Worm (Caenorhabditis elegans) whole organism, L4 larva: Measurements from ENCODE around the gene Y22D7AR.7.
A peak's percentile ranks its signal among the peaks of the same experiment; 100 is the strongest.

Experiments used
- F26F4.8 ChIP-seq: fragments of 200-800 bp; sonication (Bioruptor generic); conservative IDR thresholded peaks from 2 replicates; pipeline ENCODE4 v1.3.6; 2022; ENCODE audit warnings: missing genetic modification characterization, missing compliant biosample characterization
- F44E2.7 ChIP-seq: fragments of 200-800 bp; sonication (Bioruptor generic); IDR thresholded peaks from 2 replicates; pipeline ENCODE4 v2.1.2; 2022; ENCODE audit warnings: missing genetic modification characterization, missing compliant biosample characterization
- F49E8.2 ChIP-seq: sonication (generic microtip); optimal IDR thresholded peaks from 2 replicates; lab custom pipeline; 2016; ENCODE audit warnings: missing compliant biosample characterization, mild to moderate bottlenecking, missing genetic modification characterization, borderline replicate concordance
- T26A8.4 ChIP-seq: fragments of 200-800 bp; sonication (Bioruptor generic); IDR thresholded peaks from 2 replicates; pipeline ENCODE4 v1.3.6; 2022; ENCODE audit warnings: missing genetic modification characterization, missing compliant biosample characterization
- Y105C5A.15 ChIP-seq: fragments of 200-800 bp; sonication (Bioruptor generic); IDR thresholded peaks from 2 replicates; pipeline ENCODE4 v1.3.6; 2022; ENCODE audit warnings: missing genetic modification characterization, missing compliant biosample characterization
- Y48G9A.11 ChIP-seq: fragments of 200-800 bp; sonication (Bioruptor generic); IDR thresholded peaks from 2 replicates; pipeline ENCODE4 v1.3.6; 2022; ENCODE audit warnings: missing genetic modification reagents, missing genetic modification characterization, missing compliant biosample characterization
- Y75B8A.6 ChIP-seq: fragments of 200-800 bp; sonication (Bioruptor generic); IDR thresholded peaks from 2 replicates; pipeline ENCODE4 v1.3.6; 2022; ENCODE audit warnings: missing genetic modification reagents, missing genetic modification characterization, missing compliant biosample characterization
- ZK337.2 ChIP-seq: fragments of 200-800 bp; sonication (Bioruptor generic); IDR thresholded peaks from 2 replicates; pipeline ENCODE4 v1.3.6; 2022; ENCODE audit warnings: missing genetic modification reagents, missing genetic modification characterization, missing compliant biosample characterization
- aha-1 ChIP-seq: fragments of 150-350 bp; peaks from one replicate; lab custom pipeline; 2014; ENCODE audit warnings: missing biosample characterization, missing genetic modification characterization
- ama-1 ChIP-seq: fragments of 150-350 bp; optimal IDR thresholded peaks from 2 replicates; lab custom pipeline; 2014; ENCODE audit warnings: inconsistent platforms, mixed read lengths
- ceh-20 ChIP-seq: fragments of 200-800 bp; sonication (Bioruptor generic); IDR thresholded peaks from 2 replicates; pipeline ENCODE4 v1.3.6; 2022; ENCODE audit warnings: missing genetic modification reagents, missing genetic modification characterization, missing compliant biosample characterization
- ces-1 ChIP-seq: fragments of 150-350 bp; sonication (generic microtip); optimal IDR thresholded peaks from 4 replicates; lab custom pipeline; 2014; ENCODE audit warnings: missing biosample characterization, missing genetic modification reagents, missing genetic modification characterization
- cey-2 ChIP-seq: sonication (generic microtip); optimal IDR thresholded peaks from 3 replicates; lab custom pipeline; 2017; ENCODE audit warnings: missing genetic modification characterization, mild to moderate bottlenecking, missing compliant biosample characterization, antibody characterized with exemption, borderline replicate concordance; ENCODE audit not compliant: insufficient read depth
- ctbp-1 ChIP-seq: fragments of 200-800 bp; sonication (Bioruptor generic); IDR thresholded peaks from 2 replicates; pipeline ENCODE4 v1.3.6; 2022; ENCODE audit warnings: missing genetic modification reagents, missing genetic modification characterization, missing compliant biosample characterization
- daf-8 ChIP-seq: fragments of 200-800 bp; sonication (Bioruptor generic); IDR thresholded peaks from 2 replicates; pipeline ENCODE4 v1.3.6; 2022; ENCODE audit warnings: missing genetic modification characterization, missing compliant biosample characterization
- dmd-6 ChIP-seq: fragments of 200-800 bp; sonication (Bioruptor generic); IDR thresholded peaks from 2 replicates; pipeline ENCODE4 v1.3.6; 2022; ENCODE audit warnings: missing genetic modification reagents, missing genetic modification characterization, missing compliant biosample characterization
- dmd-8 ChIP-seq: fragments of 200-800 bp; sonication (Bioruptor generic); IDR thresholded peaks from 2 replicates; pipeline ENCODE4 v1.3.6; 2022; ENCODE audit warnings: missing genetic modification characterization, missing compliant biosample characterization
- duxl-1 ChIP-seq: sonication (generic microtip); optimal IDR thresholded peaks from 2 replicates; lab custom pipeline; 2016; ENCODE audit warnings: mild to moderate bottlenecking, missing genetic modification characterization, moderate library complexity, missing compliant biosample characterization; ENCODE audit not compliant: poor library complexity
- fkh-10 ChIP-seq: fragments of 150-350 bp; optimal IDR thresholded peaks from 2 replicates; lab custom pipeline; 2014; ENCODE audit warnings: missing biosample characterization, missing genetic modification reagents, missing genetic modification characterization
- hlh-30 ChIP-seq: sonication (generic microtip); optimal IDR thresholded peaks from 2 replicates; lab custom pipeline; 2017; ENCODE audit warnings: antibody characterized with exemption, mild to moderate bottlenecking, missing genetic modification characterization, missing compliant biosample characterization; ENCODE audit not compliant: insufficient read depth
- lim-7 ChIP-seq: fragments of 200-800 bp; sonication (Bioruptor generic); IDR thresholded peaks from 2 replicates; pipeline ENCODE4 v1.3.6; 2022; ENCODE audit warnings: missing genetic modification characterization, missing compliant biosample characterization
- lsy-2 ChIP-seq, 2 experiments: fragments of 150-350 bp in 1 of 2; sonication (generic microtip) in 1 of 2; optimal IDR thresholded peaks; 2 replicates each; lab custom pipeline; 2014 to 2017; ENCODE audit warnings: missing biosample characterization in 2 of 2, missing genetic modification characterization in 2 of 2
- mep-1 ChIP-seq: fragments of 150-350 bp; sonication (generic microtip); optimal IDR thresholded peaks from 3 replicates; lab custom pipeline; 2014; ENCODE audit warnings: missing biosample characterization, missing genetic modification characterization
- mes-2 ChIP-seq: sonication (generic microtip); optimal IDR thresholded peaks from 2 replicates; lab custom pipeline; 2016; ENCODE audit warnings: missing genotype, mild to moderate bottlenecking, missing genetic modification characterization, missing compliant biosample characterization; ENCODE audit not compliant: poor library complexity, severe bottlenecking
- nhr-10 ChIP-seq: fragments of 150-350 bp; optimal IDR thresholded peaks from 2 replicates; lab custom pipeline; 2014; ENCODE audit warnings: missing biosample characterization, missing genetic modification characterization
- nhr-237 ChIP-seq: sonication (generic microtip); optimal IDR thresholded peaks from 2 replicates; lab custom pipeline; 2017; ENCODE audit warnings: missing biosample characterization, missing genetic modification characterization
- nhr-25 ChIP-seq: sonication (generic microtip); optimal IDR thresholded peaks from 2 replicates; lab custom pipeline; 2017; ENCODE audit warnings: missing genetic modification characterization, mild to moderate bottlenecking, missing compliant biosample characterization, antibody characterized with exemption, moderate library complexity, borderline replicate concordance; ENCODE audit not compliant: insufficient read depth
- nhr-41 ChIP-seq: fragments of 200-800 bp; sonication (Bioruptor generic); IDR thresholded peaks from 2 replicates; pipeline ENCODE4 v1.3.6; 2022; ENCODE audit warnings: missing genetic modification reagents, missing genetic modification characterization, missing compliant biosample characterization
- pqm-1 ChIP-seq: sonication (generic microtip); optimal IDR thresholded peaks from 2 replicates; lab custom pipeline; 2017; ENCODE audit warnings: missing biosample characterization, missing genetic modification characterization
- saeg-2 ChIP-seq: fragments of 200-800 bp; sonication (Bioruptor generic); IDR thresholded peaks from 2 replicates; pipeline ENCODE4 v1.3.6; 2022; ENCODE audit warnings: missing genetic modification reagents, missing genetic modification characterization, missing compliant biosample characterization
- sdz-12 ChIP-seq: fragments of 200-800 bp; sonication (Bioruptor generic); optimal IDR thresholded peaks from 2 replicates; lab custom pipeline; 2018; ENCODE audit warnings: mild to moderate bottlenecking, missing genetic modification characterization, missing compliant biosample characterization
- set-16 ChIP-seq: fragments of 200-800 bp; sonication (Bioruptor generic); IDR thresholded peaks from 2 replicates; pipeline ENCODE4 v1.3.6; 2022; ENCODE audit warnings: missing genetic modification reagents, missing genetic modification characterization, missing compliant biosample characterization
- skn-1 ChIP-seq: fragments of 150-350 bp; optimal IDR thresholded peaks from 2 replicates; lab custom pipeline; 2014; ENCODE audit warnings: missing biosample characterization, missing genetic modification characterization
- spr-1 ChIP-seq: sonication (generic microtip); optimal IDR thresholded peaks from 2 replicates; lab custom pipeline; 2016; ENCODE audit warnings: mild to moderate bottlenecking, missing genetic modification characterization, missing compliant biosample characterization
- spr-3 ChIP-seq: fragments of 200-800 bp; sonication (Bioruptor generic); optimal IDR thresholded peaks from 2 replicates; lab custom pipeline; 2018; ENCODE audit warnings: mild to moderate bottlenecking, missing genetic modification characterization, missing compliant biosample characterization
- unc-62 ChIP-seq, 3 experiments: fragments of 150-350 bp in 1 of 3; sonication (generic microtip); optimal IDR thresholded peaks in 2 of 3; peaks in 1 of 3; 1 replicate in 1 of 3; 2 replicates in 2 of 3; lab custom pipeline; 2014 to 2017; ENCODE audit warnings: missing biosample characterization in 3 of 3, missing genetic modification characterization in 3 of 3, missing genetic modification reagents in 3 of 3, missing genotype in 1 of 3
- zfp-3 ChIP-seq: fragments of 200-800 bp; sonication (Bioruptor generic); conservative IDR thresholded peaks from 2 replicates; pipeline ENCODE4 v1.3.6; 2022; ENCODE audit warnings: missing genetic modification reagents, missing genetic modification characterization, missing compliant biosample characterization

Y22D7AR.7 gene

DNA sequence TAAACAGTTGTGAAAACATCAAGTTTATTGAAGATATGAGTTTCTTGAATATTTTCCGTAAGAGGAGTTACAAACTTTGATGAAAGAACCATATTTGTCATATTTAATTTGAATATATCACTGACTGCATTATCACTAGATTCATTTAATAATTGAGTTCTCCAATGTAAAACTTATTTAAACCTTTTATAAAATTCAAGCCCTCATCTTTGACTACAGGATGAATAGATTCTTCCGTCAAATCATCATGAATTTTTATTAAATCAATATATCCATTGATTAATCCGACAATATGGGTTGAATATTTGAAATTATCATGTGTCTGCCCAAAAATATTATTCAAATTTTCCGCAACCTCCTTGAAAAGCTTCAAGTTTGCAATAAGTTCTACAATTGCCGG lies at the start of gene Y22D7AR.7:
Y22D7AR.7 (minus strand) TSS at position 101 of the 400 bp plus-strand sequence.
- no peak for TF ChIP-seq Y48G9A.11 (GFP tag; lab: Robert Waterston, UW)
- no peak for TF ChIP-seq spr-3 (GFP tag; lab: Kevin White, UChicago)
- no peak for TF ChIP-seq dmd-8 (GFP tag; lab: Robert Waterston, UW)
- no peak for TF ChIP-seq Y75B8A.6 (GFP tag; lab: Robert Waterston, UW)
- TF ChIP-seq zfp-3 (GFP tag; lab: Robert Waterston, UW) = no peak
- no peak for TF ChIP-seq nhr-10 (tag; lab: Kevin White, UChicago)
- TF ChIP-seq mep-1 (tag; lab: Kevin White, UChicago) = no peak
- no peak for TF ChIP-seq pqm-1 (tag; lab: Kevin White, UChicago)
- no peak for TF ChIP-seq spr-1
- no peak for TF ChIP-seq F49E8.2 (tag; lab: Kevin White, UChicago)
- no peak for TF ChIP-seq ama-1 (lab: Kevin White, UChicago)
- no peak for TF ChIP-seq ctbp-1
- TF ChIP-seq duxl-1 = no peak
- TF ChIP-seq saeg-2 (GFP tag; lab: Robert Waterston, UW) = no peak

DNA sequence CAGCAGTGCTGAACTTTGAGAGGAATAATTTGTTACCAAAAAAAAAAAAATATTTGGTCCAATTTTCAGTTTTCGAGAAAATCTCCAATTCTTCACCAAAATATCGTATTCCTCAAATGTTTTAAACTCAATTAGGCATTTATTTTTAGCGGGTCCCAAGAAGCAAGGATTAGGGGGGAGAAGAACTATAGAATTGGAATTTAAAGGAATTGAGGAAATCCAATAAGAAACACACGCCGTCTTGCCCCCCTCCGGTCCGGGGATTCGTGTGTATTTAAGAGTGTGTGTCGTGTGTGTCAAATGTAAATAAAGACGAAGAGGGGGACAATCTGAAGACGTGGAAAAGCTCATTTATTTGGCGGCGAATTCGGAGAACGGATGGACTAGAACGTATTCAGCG lies 45.5 kb upstream of the Y22D7AR.7 start:
- peak in 1 of 2 experiments; percentile 6 for TF ChIP-seq unc-62 (GFP tag; optimal IDR thresholded peaks at IDR 0.05 in 1 of 2; lab: Kevin White, UChicago)
- TF ChIP-seq unc-62 (tag; optimal IDR thresholded peaks at IDR 0.05; lab: Kevin White, UChicago) = no peak
- no peak for TF ChIP-seq nhr-237 (tag; lab: Kevin White, UChicago)
- TF ChIP-seq fkh-10 (GFP tag; lab: Kevin White, UChicago) = peak; percentile 31

DNA sequence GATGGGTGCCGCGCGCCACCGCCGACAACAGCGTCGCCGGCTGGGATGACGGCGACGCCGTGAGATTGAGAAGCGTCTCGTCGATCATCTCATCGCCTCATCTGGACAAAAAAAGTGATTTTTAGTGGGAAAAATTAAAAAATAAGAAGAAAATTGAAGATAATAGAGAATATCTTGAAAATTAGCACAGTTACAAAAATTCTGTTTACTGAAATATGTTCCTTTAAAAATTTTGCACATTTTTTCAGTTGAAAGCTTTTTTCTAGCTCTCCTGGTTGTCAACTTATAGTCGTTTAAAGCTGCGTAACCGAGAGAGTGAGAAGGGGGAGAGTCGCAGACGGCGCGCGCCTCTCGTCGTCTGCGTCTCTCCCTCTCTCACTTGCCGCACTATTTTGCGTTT lies 45.1 kb upstream of the Y22D7AR.7 start, which contains the start of gene ser-4:
ser-4 (minus strand) TSS at position 101 of the 400 bp plus-strand sequence.
- TF ChIP-seq set-16 (peak; percentile 28; the same call in 1 of the 2 replicates), nhr-41 (GFP tag; lab: Robert Waterston, UW) (no peak)

DNA sequence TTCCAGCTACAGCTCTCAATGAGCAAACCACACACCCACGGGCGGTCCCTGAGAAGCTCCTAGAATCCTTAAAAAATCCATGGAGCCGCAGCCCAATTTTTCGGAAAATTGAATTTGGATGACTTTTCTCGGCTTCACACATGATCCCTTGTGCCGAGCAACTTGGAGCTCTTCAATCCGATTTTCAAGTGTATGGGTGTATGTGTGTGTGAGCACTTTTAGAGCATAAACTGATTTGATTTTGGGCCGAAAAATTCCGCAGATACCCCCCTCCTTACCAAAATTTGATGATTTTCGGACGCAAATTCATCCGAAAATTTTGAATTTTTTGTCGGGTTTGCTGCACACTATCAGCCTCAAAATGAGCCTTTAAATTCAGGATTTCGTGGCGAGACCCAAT lies 44.0 kb upstream of the Y22D7AR.7 start:
- TF ChIP-seq ces-1 (GFP tag; lab: Kevin White, UChicago) (peak; percentile 80), lim-7 (GFP tag; lab: Robert Waterston, UW) (no peak), skn-1 (tag; lab: Kevin White, UChicago) (no peak), lsy-2 (tag; optimal IDR thresholded peaks at IDR 0.05; lab: Kevin White, UChicago) (no peak), aha-1 (tag; lab: Kevin White, UChicago) (peak; percentile 70), daf-8 (no peak), fkh-10 (GFP tag; lab: Kevin White, UChicago) (peak; percentile 80), hlh-30 (no peak)

DNA sequence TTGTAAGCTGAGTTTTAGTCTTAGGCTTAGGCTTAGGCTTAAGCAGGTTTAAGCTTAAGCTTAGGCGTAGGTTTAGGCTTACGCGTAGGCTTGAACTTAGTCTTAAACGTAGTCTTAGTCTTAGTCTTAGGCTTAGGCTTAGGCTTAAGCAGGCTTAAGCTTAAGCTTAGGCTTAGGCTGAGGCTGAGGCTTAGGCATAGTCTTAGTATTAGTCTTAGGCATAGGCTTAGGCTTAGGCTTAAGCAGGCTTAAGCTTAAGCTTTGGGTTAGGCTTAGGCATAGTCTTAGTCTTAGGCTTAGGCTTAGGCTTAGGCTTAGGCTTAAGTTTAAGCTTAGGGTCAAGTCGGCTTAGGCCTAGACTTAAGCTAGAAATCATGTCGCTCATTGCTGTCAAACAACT lies 30.9 kb upstream of the Y22D7AR.7 start:
- TF ChIP-seq sdz-12 (GFP tag; lab: Kevin White, UChicago) (no peak), F26F4.8 (no peak), cey-2 (no peak), dmd-6 (GFP tag; lab: Robert Waterston, UW) (no peak), nhr-25 (tag; lab: Kevin White, UChicago) (no peak), Y105C5A.15 (no peak), ZK337.2 (GFP tag; lab: Robert Waterston, UW) (no peak), F49E8.2 (tag; lab: Kevin White, UChicago) (no peak), ceh-20 (GFP tag; lab: Robert Waterston, UW) (no peak), duxl-1 (no peak), T26A8.4 (GFP tag; lab: Robert Waterston, UW) (no peak), mes-2 (no peak), F44E2.7 (GFP tag; lab: Robert Waterston, UW) (no peak)
